Worm (Caenorhabditis elegans) whole organism, L1 larva: ENCODE results near the gene K01D12.10.

Source experiments
- C16A3.4 ChIP-seq: fragments of 150-350 bp; optimal IDR thresholded peaks from 2 replicates; lab custom pipeline; 2014; ENCODE audit warnings: missing biosample characterization, missing genetic modification characterization
- C34B4.2 ChIP-seq: sonication (generic microtip); optimal IDR thresholded peaks from 2 replicates; lab custom pipeline; 2017; ENCODE audit warnings: mild to moderate bottlenecking, missing genetic modification characterization, missing compliant biosample characterization
- F16B12.6 ChIP-seq: fragments of 150-350 bp; optimal IDR thresholded peaks from 2 replicates; lab custom pipeline; 2014; ENCODE audit warnings: missing biosample characterization, missing genetic modification characterization
- Y116A8C.19 ChIP-seq: sonication (generic microtip); optimal IDR thresholded peaks from 2 replicates; lab custom pipeline; 2016; ENCODE audit warnings: missing compliant biosample characterization, missing genetic modification characterization, borderline replicate concordance
- aha-1 ChIP-seq: fragments of 150-350 bp; optimal IDR thresholded peaks from 2 replicates; lab custom pipeline; 2014; ENCODE audit warnings: missing biosample characterization, missing genetic modification characterization
- alr-1 ChIP-seq: fragments of 200-800 bp; sonication (Bioruptor generic); optimal IDR thresholded peaks from 2 replicates; lab custom pipeline; 2018; ENCODE audit warnings: borderline replicate concordance, mild to moderate bottlenecking, missing genetic modification characterization, missing compliant biosample characterization
- blmp-1 ChIP-seq: fragments of 150-350 bp; optimal IDR thresholded peaks from 2 replicates; lab custom pipeline; 2014; ENCODE audit warnings: missing biosample characterization, missing genetic modification characterization
- ceh-82 ChIP-seq, 3 experiments: fragments of 150-350 bp in 1 of 3; sonication (generic microtip) in 2 of 3; optimal IDR thresholded peaks; 2 replicates each; lab custom pipeline; 2014 to 2017; ENCODE audit warnings: missing biosample characterization in 3 of 3, missing genetic modification characterization in 3 of 3
- ceh-90 ChIP-seq: sonication (generic microtip); optimal IDR thresholded peaks from 2 replicates; lab custom pipeline; 2016; ENCODE audit warnings: missing genetic modification characterization, missing compliant biosample characterization
- dpl-1 ChIP-seq, 3 experiments: fragments of 150-350 bp in 2 of 3; sonication (generic microtip) in 1 of 3; optimal IDR thresholded peaks; 2 replicates each; lab custom pipeline; 2014 to 2017; ENCODE audit warnings: missing biosample characterization in 3 of 3, missing genetic modification characterization in 3 of 3, missing genetic modification reagents in 3 of 3
- efl-1 ChIP-seq, 4 experiments: fragments of 150-350 bp; optimal IDR thresholded peaks in 3 of 4; peaks in 1 of 4; 1 replicate in 1 of 4; 2 replicates in 3 of 4; lab custom pipeline; 2014; ENCODE audit warnings: missing biosample characterization in 2 of 4, missing genetic modification characterization in 2 of 4, missing genetic modification reagents in 2 of 4
- efl-3 ChIP-seq: fragments of 200-800 bp; sonication (Bioruptor generic); optimal IDR thresholded peaks from 2 replicates; lab custom pipeline; 2018; ENCODE audit warnings: mild to moderate bottlenecking, missing genetic modification characterization, missing compliant biosample characterization
- egl-13 ChIP-seq: sonication (generic microtip); optimal IDR thresholded peaks from 2 replicates; lab custom pipeline; 2016; ENCODE audit warnings: missing genotype, missing genetic modification reagents, missing genetic modification characterization, missing compliant biosample characterization
- egl-27 ChIP-seq, 2 experiments: fragments of 150-350 bp in 1 of 2; sonication (generic microtip); optimal IDR thresholded peaks; 3 replicates each; lab custom pipeline; 2017 to 2018; ENCODE audit warnings: missing biosample characterization in 2 of 2, missing genetic modification characterization in 2 of 2, missing genetic modification reagents in 2 of 2
- fkh-4 ChIP-seq: sonication (generic microtip); optimal IDR thresholded peaks from 2 replicates; lab custom pipeline; 2016; ENCODE audit warnings: missing compliant biosample characterization, missing genetic modification characterization, borderline replicate concordance
- fkh-8 ChIP-seq: sonication (generic microtip); optimal IDR thresholded peaks from 2 replicates; lab custom pipeline; 2016; ENCODE audit warnings: mild to moderate bottlenecking, missing genetic modification characterization, missing compliant biosample characterization
- fos-1 ChIP-seq: fragments of 150-350 bp; optimal IDR thresholded peaks from 2 replicates; lab custom pipeline; 2014; ENCODE audit warnings: missing biosample characterization, missing genetic modification characterization
- grh-1 ChIP-seq: fragments of 200-800 bp; sonication (Bioruptor generic); IDR thresholded peaks from 2 replicates; pipeline ENCODE4 v1.3.6; 2022; ENCODE audit warnings: missing genetic modification reagents, missing genetic modification characterization, missing compliant biosample characterization
- hlh-4 ChIP-seq: sonication (generic microtip); optimal IDR thresholded peaks from 2 replicates; lab custom pipeline; 2016; ENCODE audit warnings: mild to moderate bottlenecking, missing genetic modification characterization, missing compliant biosample characterization
- hpl-2 ChIP-seq: fragments of 150-350 bp; optimal IDR thresholded peaks from 2 replicates; lab custom pipeline; 2014; ENCODE audit warnings: missing biosample characterization, missing genetic modification reagents, missing genetic modification characterization
- isw-1 ChIP-seq: fragments of 200-800 bp; sonication (Bioruptor generic); IDR thresholded peaks from 2 replicates; pipeline ENCODE4 v1.3.6; 2022; ENCODE audit warnings: missing genetic modification characterization, missing compliant biosample characterization
- jun-1 ChIP-seq: fragments of 150-350 bp; optimal IDR thresholded peaks from 2 replicates; lab custom pipeline; 2014; ENCODE audit warnings: missing biosample characterization, missing genetic modification reagents, missing genetic modification characterization
- lin-14 ChIP-seq: fragments of 200-800 bp; sonication (Bioruptor generic); optimal IDR thresholded peaks from 2 replicates; lab custom pipeline; 2018; ENCODE audit warnings: mild to moderate bottlenecking, missing genetic modification characterization, moderate library complexity, missing compliant biosample characterization
- lin-35 ChIP-seq, 2 experiments: fragments of 150-350 bp; optimal IDR thresholded peaks; 2 replicates each; lab custom pipeline; 2014; ENCODE audit warnings: missing biosample characterization in 2 of 2, missing genetic modification characterization in 2 of 2, missing genetic modification reagents in 2 of 2
- lsy-2 ChIP-seq, 2 experiments: fragments of 150-350 bp; optimal IDR thresholded peaks; 2 replicates each; lab custom pipeline; 2014; ENCODE audit warnings: missing biosample characterization in 2 of 2, missing genetic modification characterization in 2 of 2
- nhr-11 ChIP-seq: fragments of 150-350 bp; optimal IDR thresholded peaks from 2 replicates; lab custom pipeline; 2014; ENCODE audit warnings: missing biosample characterization, missing genetic modification characterization
- nhr-19 ChIP-seq: fragments of 200-800 bp; sonication (Bioruptor generic); conservative IDR thresholded peaks from 2 replicates; pipeline ENCODE4 v1.3.6; 2022; ENCODE audit warnings: missing genetic modification characterization, missing compliant biosample characterization
- nhr-20 ChIP-seq: sonication (generic microtip); optimal IDR thresholded peaks from 2 replicates; lab custom pipeline; 2016; ENCODE audit warnings: mild to moderate bottlenecking, missing genetic modification characterization, missing compliant biosample characterization
- nhr-237 ChIP-seq: fragments of 150-350 bp; optimal IDR thresholded peaks from 2 replicates; lab custom pipeline; 2014; ENCODE audit warnings: missing biosample characterization, missing genetic modification characterization
- nhr-47 ChIP-seq: sonication (generic microtip); optimal IDR thresholded peaks from 2 replicates; lab custom pipeline; 2016; ENCODE audit warnings: mild to moderate bottlenecking, missing genetic modification characterization, moderate library complexity, missing compliant biosample characterization
- nhr-77 ChIP-seq: fragments of 150-350 bp; optimal IDR thresholded peaks from 2 replicates; lab custom pipeline; 2014; ENCODE audit warnings: missing biosample characterization, missing genetic modification characterization
- nhr-85 ChIP-seq: sonication (generic microtip); peaks from one replicate; lab custom pipeline; 2016; ENCODE audit warnings: missing genetic modification characterization, inconsistent platforms, missing compliant biosample characterization
- nhr-90 ChIP-seq: sonication (generic microtip); optimal IDR thresholded peaks from 2 replicates; lab custom pipeline; 2016; ENCODE audit warnings: mild to moderate bottlenecking, missing genetic modification characterization, missing compliant biosample characterization; ENCODE audit not compliant: poor library complexity
- rnt-1 ChIP-seq: sonication (generic microtip); optimal IDR thresholded peaks from 2 replicates; lab custom pipeline; 2016; ENCODE audit warnings: mild to moderate bottlenecking, missing genetic modification characterization, moderate library complexity, missing compliant biosample characterization
- skn-1 ChIP-seq: fragments of 150-350 bp; optimal IDR thresholded peaks from 2 replicates; lab custom pipeline; 2014; ENCODE audit warnings: missing biosample characterization, missing genetic modification characterization
- snpc-4 ChIP-seq: fragments of 150-350 bp; optimal IDR thresholded peaks from 2 replicates; lab custom pipeline; 2014; ENCODE audit warnings: missing biosample characterization, missing genetic modification characterization
- sup-37 ChIP-seq: fragments of 200-800 bp; sonication (Bioruptor generic); optimal IDR thresholded peaks from 2 replicates; lab custom pipeline; 2018; ENCODE audit warnings: mild to moderate bottlenecking, missing genetic modification characterization, missing compliant biosample characterization
- swsn-7 ChIP-seq: sonication (generic microtip); optimal IDR thresholded peaks from 2 replicates; lab custom pipeline; 2016; ENCODE audit warnings: missing genetic modification characterization, missing compliant biosample characterization
- tbx-2 ChIP-seq: sonication (generic microtip); optimal IDR thresholded peaks from 2 replicates; lab custom pipeline; 2016; ENCODE audit warnings: missing genetic modification characterization, missing compliant biosample characterization
- unc-130 ChIP-seq: fragments of 150-350 bp; optimal IDR thresholded peaks from 2 replicates; lab custom pipeline; 2017; ENCODE audit warnings: missing biosample characterization, missing genetic modification characterization, inconsistent platforms
- unc-30 ChIP-seq: sonication (generic microtip); optimal IDR thresholded peaks from 2 replicates; lab custom pipeline; 2017; ENCODE audit warnings: missing biosample characterization, missing genetic modification characterization
- unc-62 ChIP-seq: fragments of 150-350 bp; optimal IDR thresholded peaks from 2 replicates; lab custom pipeline; 2014; ENCODE audit warnings: missing biosample characterization, missing genetic modification reagents, missing genetic modification characterization
- unc-86 ChIP-seq: sonication (generic microtip); optimal IDR thresholded peaks from 2 replicates; lab custom pipeline; 2016; ENCODE audit warnings: missing genetic modification characterization, missing compliant biosample characterization
- vab-15 ChIP-seq: sonication (generic microtip); optimal IDR thresholded peaks from 2 replicates; lab custom pipeline; 2017; ENCODE audit warnings: missing genotype, mild to moderate bottlenecking, missing genetic modification characterization, missing compliant biosample characterization
- xbp-1 ChIP-seq: sonication (generic microtip); optimal IDR thresholded peaks from 2 replicates; lab custom pipeline; 2016; ENCODE audit warnings: missing genetic modification characterization, missing compliant biosample characterization

K01D12.10 gene

ce11 chrV:12446895-12447294 is 40.9 kb downstream of the K01D12.10 start, which contains the start of the genes pals-38 and C54D10.9:
pals-38 (minus strand) TSS chrV:12446995.
C54D10.9 (plus strand) TSS chrV:12447153.
- TF ChIP-seq efl-1 (optimal IDR thresholded peaks at IDR 0.05; lab: Kevin White, UChicago): no peak
- TF ChIP-seq efl-1 (GFP tag; optimal IDR thresholded peaks at IDR 0.05 in 1 of 2; lab: Kevin White, UChicago): peak in 1 of 2 experiments; percentile 79
- no peak for TF ChIP-seq aha-1 (tag; lab: Kevin White, UChicago)

- TF ChIP-seq fkh-4 (tag; lab: Kevin White, UChicago) (no peak), C34B4.2 (no peak)
These were observed 43.9 kb downstream of the K01D12.10 start, which contains the start of gene C54D10.10 for ce11 chrV:12449902-12450301. C54D10.10 (minus strand) TSS chrV:12450002.

- TF ChIP-seq egl-27 (tag; optimal IDR thresholded peaks at IDR 0.05; lab: Kevin White, UChicago) (no peak), C16A3.4 (tag; lab: Kevin White, UChicago) (peak; percentile 43), lin-35 (GFP tag; optimal IDR thresholded peaks at IDR 0.05; lab: Kevin White, UChicago) (peak; percentile 86 to 95), swsn-7 (tag; lab: Kevin White, UChicago) (no peak), ceh-90 (tag; lab: Kevin White, UChicago) (no peak), tbx-2 (tag; lab: Kevin White, UChicago) (peak; percentile 12), fos-1 (tag; lab: Kevin White, UChicago) (no peak), hlh-4 (tag; lab: Kevin White, UChicago) (no peak), blmp-1 (tag; lab: Kevin White, UChicago) (peak; percentile 29), ceh-82 (tag; optimal IDR thresholded peaks at IDR 0.05; lab: Kevin White, UChicago) (peak in 1 of 3 experiments; percentile 34), egl-13 (no peak), nhr-11 (tag; lab: Kevin White, UChicago) (no peak), skn-1 (tag; lab: Kevin White, UChicago) (peak; percentile 68), unc-62 (GFP tag; lab: Kevin White, UChicago) (no peak), snpc-4 (tag; lab: Kevin White, UChicago) (no peak), Y116A8C.19 (tag; lab: Kevin White, UChicago) (no peak), isw-1 (GFP tag; lab: Robert Waterston, UW) (no peak), xbp-1 (tag; lab: Kevin White, UChicago) (peak; percentile 18), alr-1 (tag; lab: Kevin White, UChicago) (no peak), vab-15 (tag; lab: Kevin White, UChicago) (no peak), nhr-237 (tag; lab: Kevin White, UChicago) (peak; percentile 3), nhr-85 (tag; lab: Kevin White, UChicago) (peak; percentile 23), nhr-47 (tag; lab: Kevin White, UChicago) (peak; percentile 40), lsy-2 (tag; optimal IDR thresholded peaks at IDR 0.05; lab: Kevin White, UChicago) (peak in 1 of 2 experiments; percentile 70), fkh-8 (tag; lab: Kevin White, UChicago) (no peak), efl-1 (optimal IDR thresholded peaks at IDR 0.05; lab: Kevin White, UChicago) (peak; percentile 60 to 90), efl-1 (GFP tag; optimal IDR thresholded peaks at IDR 0.05 in 1 of 2; lab: Kevin White, UChicago) (peak; percentile 92 to 99), rnt-1 (tag; lab: Kevin White, UChicago) (peak; percentile 9), dpl-1 (GFP tag; optimal IDR thresholded peaks at IDR 0.05; lab: Kevin White, UChicago) (peak; percentile 84 to 92 (median 88)), nhr-90 (tag; lab: Kevin White, UChicago) (peak; percentile 12), nhr-20 (tag; lab: Kevin White, UChicago) (peak; percentile 25), F16B12.6 (tag; lab: Kevin White, UChicago) (no peak)
These were observed 44.4 kb downstream of the K01D12.10 start, which contains the start of gene F28C1.1 for ce11 chrV:12450441-12450840. F28C1.1 (plus strand) TSS chrV:12450805.

ce11 chrV:12455695-12456094 is 49.7 kb downstream of the K01D12.10 start:
- TF ChIP-seq tbx-2 (tag; lab: Kevin White, UChicago): no peak
- TF ChIP-seq grh-1 (GFP tag; lab: Robert Waterston, UW): no peak
- no peak for TF ChIP-seq alr-1 (tag; lab: Kevin White, UChicago)
- TF ChIP-seq hpl-2 (GFP tag; lab: Kevin White, UChicago): no peak
- TF ChIP-seq unc-86: no peak
- no peak for TF ChIP-seq nhr-77
- TF ChIP-seq nhr-19: no peak
- TF ChIP-seq lin-14 (GFP tag; lab: Kevin White, UChicago): peak; percentile 45
- TF ChIP-seq ceh-82 (tag; optimal IDR thresholded peaks at IDR 0.05; lab: Kevin White, UChicago): peak in 1 of 3 experiments; percentile 19
- TF ChIP-seq sup-37: no peak
- TF ChIP-seq efl-3 (GFP tag; lab: Kevin White, UChicago): no peak
- no peak for TF ChIP-seq unc-30 (tag; lab: Kevin White, UChicago)
- TF ChIP-seq F16B12.6 (tag; lab: Kevin White, UChicago): no peak
- TF ChIP-seq C34B4.2: no peak
- no peak for TF ChIP-seq C16A3.4 (tag; lab: Kevin White, UChicago)
- TF ChIP-seq unc-62 (GFP tag; lab: Kevin White, UChicago): no peak
- no peak for TF ChIP-seq jun-1 (tag; lab: Kevin White, UChicago)
- TF ChIP-seq unc-130 (tag; lab: Kevin White, UChicago): no peak
